Fruit fly (Drosophila melanogaster) whole organism: ENCODE data around the gene Irk2.

Experiments used
- CG8478 ChIP-seq: fragments of >200 bp; optimal IDR thresholded peaks from 2 replicates; lab custom pipeline; 2018; ENCODE audit warnings: inconsistent platforms
- EcR ChIP-seq, 2 experiments: fragments of >200 bp; optimal IDR thresholded peaks; 2 replicates each; lab custom pipeline; 2017; ENCODE audit warnings: missing biosample characterization in 2 of 2, missing genetic modification characterization in 2 of 2, missing genetic modification reagents in 2 of 2
- pan ChIP-seq: fragments of >200 bp; optimal IDR thresholded peaks from 2 replicates; lab custom pipeline; 2017
- psq ChIP-seq: fragments of >200 bp; optimal IDR thresholded peaks from 2 replicates; lab custom pipeline; 2017
- usp ChIP-seq: fragments of >200 bp; optimal IDR thresholded peaks from 2 replicates; lab custom pipeline; 2017; ENCODE audit warnings: missing biosample characterization, missing genetic modification characterization, mixed read lengths

- no peak for TF ChIP-seq pan (lab: Kevin White, UChicago)
- TF ChIP-seq CG8478: no peak
- no peak for TF ChIP-seq usp (GFP tag; lab: Kevin White, UChicago)
- no peak for TF ChIP-seq psq (lab: Kevin White, UChicago)
- no peak for TF ChIP-seq EcR (GFP tag; optimal IDR thresholded peaks at IDR 0.05; lab: Kevin White, UChicago)
These were observed 11.6 kb upstream of the Irk2 start, which contains the start of gene CG10175 for dm6 chr3R:23530886-23531285.
